Worm (Caenorhabditis elegans) whole organism, young adult: ENCODE measurements around the gene pat-12.

Experiments
- F37B4.10 ChIP-seq: fragments of 200-800 bp; sonication (Bioruptor generic); IDR thresholded peaks from 2 replicates; pipeline ENCODE4 v1.3.6; 2022; ENCODE audit warnings: missing genetic modification characterization, missing compliant biosample characterization
- Y79H2A.3 ChIP-seq: fragments of 200-800 bp; sonication (Bioruptor generic); conservative IDR thresholded peaks from 2 replicates; pipeline ENCODE4 v1.3.6; 2022; ENCODE audit warnings: missing genetic modification reagents, missing genetic modification characterization, missing compliant biosample characterization
- egl-18 ChIP-seq: fragments of 200-800 bp; sonication (Bioruptor generic); IDR thresholded peaks from 2 replicates; pipeline ENCODE4 v1.3.6; 2022; ENCODE audit warnings: missing genetic modification reagents, missing genetic modification characterization, missing compliant biosample characterization
- egl-44 ChIP-seq: fragments of 200-800 bp; sonication (Bioruptor generic); IDR thresholded peaks from 2 replicates; pipeline ENCODE4 v1.3.6; 2022; ENCODE audit warnings: missing genetic modification reagents, missing genetic modification characterization, missing compliant biosample characterization
- fkh-3 ChIP-seq: sonication (generic microtip); optimal IDR thresholded peaks from 2 replicates; lab custom pipeline; 2016; ENCODE audit warnings: mild to moderate bottlenecking, missing genetic modification characterization, missing compliant biosample characterization
- madf-6 ChIP-seq: fragments of 200-800 bp; sonication (Bioruptor generic); IDR thresholded peaks from 2 replicates; pipeline ENCODE4 v1.3.6; 2022; ENCODE audit warnings: missing genetic modification reagents, missing genetic modification characterization, missing compliant biosample characterization
- pha-4 ChIP-seq: fragments of 150-350 bp; sonication (generic microtip); optimal IDR thresholded peaks from 2 replicates; lab custom pipeline; 2014; ENCODE audit warnings: missing biosample characterization, missing genetic modification reagents, missing genetic modification characterization
- snpc-1.3 ChIP-seq: sonication (generic microtip); optimal IDR thresholded peaks from 2 replicates; lab custom pipeline; 2017; ENCODE audit warnings: missing genetic modification characterization, mild to moderate bottlenecking, missing compliant biosample characterization, antibody characterized with exemption, moderate library complexity, missing genotype, missing genetic modification reagents; ENCODE audit not compliant: insufficient read depth
- snpc-4 ChIP-seq, 5 experiments: fragments of 150-350 bp in 1 of 5; sonication (generic microtip) in 4 of 5; optimal IDR thresholded peaks; 2 replicates each; lab custom pipeline; 2014 to 2018; ENCODE audit warnings: missing genetic modification characterization in 5 of 5, missing biosample characterization in 3 of 5, antibody characterized with exemption in 2 of 5, mild to moderate bottlenecking in 2 of 5, missing compliant biosample characterization in 2 of 5, missing genotype in 2 of 5, moderate library complexity in 2 of 5, missing genetic modification reagents in 1 of 5
- somi-1 ChIP-seq: fragments of 200-800 bp; sonication (Bioruptor generic); optimal IDR thresholded peaks from 2 replicates; lab custom pipeline; 2018; ENCODE audit warnings: mild to moderate bottlenecking, missing genetic modification characterization, missing compliant biosample characterization
- tbp1 ChIP-seq: fragments of 200-800 bp; sonication (Bioruptor generic); optimal IDR thresholded peaks from 2 replicates; lab custom pipeline; 2018; ENCODE audit warnings: mild to moderate bottlenecking, missing genetic modification characterization, missing compliant biosample characterization
- zfh-2 ChIP-seq: fragments of 200-800 bp; sonication (Bioruptor generic); conservative IDR thresholded peaks from 2 replicates; pipeline ENCODE4 v1.3.6; 2022; ENCODE audit warnings: missing genetic modification reagents, missing genetic modification characterization, missing compliant biosample characterization
- ztf-22 ChIP-seq: fragments of 200-800 bp; sonication (Bioruptor generic); optimal IDR thresholded peaks from 2 replicates; lab custom pipeline; 2018; ENCODE audit warnings: mild to moderate bottlenecking, missing genetic modification characterization, moderate library complexity, missing compliant biosample characterization
- ztf-28 ChIP-seq: fragments of 200-800 bp; sonication (Bioruptor generic); IDR thresholded peaks from 2 replicates; pipeline ENCODE4 v1.3.6; 2022; ENCODE audit warnings: missing genetic modification reagents, missing genetic modification characterization, missing compliant biosample characterization

DNA sequence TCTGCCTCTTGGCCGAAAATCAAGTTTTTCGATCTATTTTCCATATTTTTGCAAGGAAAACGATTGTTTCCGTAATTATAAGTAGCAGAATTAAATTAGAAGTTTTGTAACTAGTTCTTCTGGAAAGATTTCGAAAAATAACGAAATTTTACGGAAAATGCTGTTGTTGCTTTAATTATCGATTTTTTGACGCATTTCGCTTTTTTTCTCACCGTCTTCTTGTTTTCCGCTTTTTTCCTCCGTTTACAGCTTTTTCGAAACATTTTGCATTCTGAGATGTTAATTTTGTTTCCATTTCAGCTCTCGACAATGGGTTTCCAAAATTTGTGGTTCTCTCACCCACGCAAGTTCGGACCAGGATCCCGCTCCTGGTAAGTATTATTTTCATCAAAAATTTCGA lies 41.8 kb upstream of the pat-12 start, which contains the start of gene rps-29:
- TF ChIP-seq tbp1 (GFP tag; lab: Kevin White, UChicago) (no peak), zfh-2 (GFP tag; lab: Robert Waterston, UW) (no peak), ztf-22 (GFP tag; lab: Kevin White, UChicago) (no peak), snpc-4 (GFP tag; optimal IDR thresholded peaks at IDR 0.05; lab: Kevin White, UChicago) (no peak), snpc-4 (tag; optimal IDR thresholded peaks at IDR 0.05; lab: Kevin White, UChicago) (no peak), fkh-3 (tag; lab: Kevin White, UChicago) (no peak), somi-1 (GFP tag; lab: Kevin White, UChicago) (no peak), ztf-28 (GFP tag; lab: Robert Waterston, UW) (no peak), F37B4.10 (GFP tag; lab: Robert Waterston, UW) (no peak), snpc-1.3 (no peak), pha-4 (tag; lab: Kevin White, UChicago) (no peak), Y79H2A.3 (GFP tag; lab: Robert Waterston, UW) (no peak), egl-18 (GFP tag; lab: Robert Waterston, UW) (no peak), egl-44 (GFP tag; lab: Robert Waterston, UW) (no peak), madf-6 (no peak)
